Worm (Caenorhabditis elegans) whole organism, L4 larva: ENCODE data around the gene dph-3.

Source experiments
- F49E8.2 ChIP-seq: sonication (generic microtip); optimal IDR thresholded peaks from 2 replicates; lab custom pipeline; 2016; ENCODE audit warnings: missing compliant biosample characterization, mild to moderate bottlenecking, missing genetic modification characterization, borderline replicate concordance
- T20F7.1 ChIP-seq: fragments of 200-800 bp; sonication (Bioruptor generic); optimal IDR thresholded peaks from 2 replicates; lab custom pipeline; 2018; ENCODE audit warnings: mild to moderate bottlenecking, missing genetic modification characterization, missing compliant biosample characterization
- Y105C5A.15 ChIP-seq: fragments of 200-800 bp; sonication (Bioruptor generic); IDR thresholded peaks from 2 replicates; pipeline ENCODE4 v1.3.6; 2022; ENCODE audit warnings: missing genetic modification characterization, missing compliant biosample characterization
- Y48G9A.11 ChIP-seq: fragments of 200-800 bp; sonication (Bioruptor generic); IDR thresholded peaks from 2 replicates; pipeline ENCODE4 v1.3.6; 2022; ENCODE audit warnings: missing genetic modification reagents, missing genetic modification characterization, missing compliant biosample characterization
- Y75B8A.6 ChIP-seq: fragments of 200-800 bp; sonication (Bioruptor generic); IDR thresholded peaks from 2 replicates; pipeline ENCODE4 v1.3.6; 2022; ENCODE audit warnings: missing genetic modification reagents, missing genetic modification characterization, missing compliant biosample characterization
- aha-1 ChIP-seq: fragments of 150-350 bp; peaks from one replicate; lab custom pipeline; 2014; ENCODE audit warnings: missing biosample characterization, missing genetic modification characterization
- arid-1 ChIP-seq: fragments of 200-800 bp; sonication (Bioruptor generic); conservative IDR thresholded peaks from 2 replicates; pipeline ENCODE4 v1.3.6; 2022; ENCODE audit warnings: missing genetic modification reagents, missing genetic modification characterization, missing compliant biosample characterization
- ceh-20 ChIP-seq: fragments of 200-800 bp; sonication (Bioruptor generic); IDR thresholded peaks from 2 replicates; pipeline ENCODE4 v1.3.6; 2022; ENCODE audit warnings: missing genetic modification reagents, missing genetic modification characterization, missing compliant biosample characterization
- ceh-32 ChIP-seq: sonication (generic microtip); optimal IDR thresholded peaks from 2 replicates; lab custom pipeline; 2016; ENCODE audit warnings: mild to moderate bottlenecking, missing genetic modification characterization, missing compliant biosample characterization; ENCODE audit not compliant: poor library complexity
- ceh-44 ChIP-seq: fragments of 200-800 bp; sonication (Bioruptor generic); IDR thresholded peaks from 2 replicates; pipeline ENCODE4 v1.3.6; 2022; ENCODE audit warnings: missing genetic modification reagents, missing genetic modification characterization, missing compliant biosample characterization
- ceh-62 ChIP-seq: sonication (generic microtip); optimal IDR thresholded peaks from 2 replicates; lab custom pipeline; 2017; ENCODE audit warnings: missing biosample characterization, missing genetic modification characterization
- cey-2 ChIP-seq: sonication (generic microtip); optimal IDR thresholded peaks from 3 replicates; lab custom pipeline; 2017; ENCODE audit warnings: missing genetic modification characterization, mild to moderate bottlenecking, missing compliant biosample characterization, antibody characterized with exemption, borderline replicate concordance; ENCODE audit not compliant: insufficient read depth
- ctbp-1 ChIP-seq: fragments of 200-800 bp; sonication (Bioruptor generic); IDR thresholded peaks from 2 replicates; pipeline ENCODE4 v1.3.6; 2022; ENCODE audit warnings: missing genetic modification reagents, missing genetic modification characterization, missing compliant biosample characterization
- daf-12 ChIP-seq: fragments of 150-350 bp; optimal IDR thresholded peaks from 2 replicates; lab custom pipeline; 2014; ENCODE audit warnings: missing biosample characterization, missing genetic modification reagents, missing genetic modification characterization
- daf-16 ChIP-seq, 3 experiments: sonication (generic microtip); optimal IDR thresholded peaks; 2 replicates each; lab custom pipeline; 2016 to 2017; ENCODE audit warnings: missing genetic modification characterization in 3 of 3, missing genetic modification reagents in 3 of 3, mild to moderate bottlenecking in 2 of 3, missing compliant biosample characterization in 2 of 3, missing biosample characterization in 1 of 3, moderate library complexity in 1 of 3
- daf-8 ChIP-seq: fragments of 200-800 bp; sonication (Bioruptor generic); IDR thresholded peaks from 2 replicates; pipeline ENCODE4 v1.3.6; 2022; ENCODE audit warnings: missing genetic modification characterization, missing compliant biosample characterization
- dmd-6 ChIP-seq: fragments of 200-800 bp; sonication (Bioruptor generic); IDR thresholded peaks from 2 replicates; pipeline ENCODE4 v1.3.6; 2022; ENCODE audit warnings: missing genetic modification reagents, missing genetic modification characterization, missing compliant biosample characterization
- dmd-9 ChIP-seq: fragments of 200-800 bp; sonication (Bioruptor generic); IDR thresholded peaks from 2 replicates; pipeline ENCODE4 v1.3.6; 2022; ENCODE audit warnings: missing genetic modification reagents, missing genetic modification characterization, missing compliant biosample characterization
- duxl-1 ChIP-seq: sonication (generic microtip); optimal IDR thresholded peaks from 2 replicates; lab custom pipeline; 2016; ENCODE audit warnings: mild to moderate bottlenecking, missing genetic modification characterization, moderate library complexity, missing compliant biosample characterization; ENCODE audit not compliant: poor library complexity
- egl-43 ChIP-seq: fragments of 200-800 bp; sonication (Bioruptor generic); IDR thresholded peaks from 2 replicates; pipeline ENCODE4 v1.3.6; 2022; ENCODE audit warnings: missing genetic modification reagents, missing genetic modification characterization, missing compliant biosample characterization
- hif-1 ChIP-seq, 2 experiments: sonication (generic microtip); optimal IDR thresholded peaks; 2 replicates each; lab custom pipeline; 2016 to 2017; ENCODE audit warnings: missing compliant biosample characterization in 2 of 2, missing genetic modification characterization in 2 of 2, missing genetic modification reagents in 2 of 2, missing genotype in 2 of 2, mild to moderate bottlenecking in 1 of 2
- hlh-30 ChIP-seq: sonication (generic microtip); optimal IDR thresholded peaks from 2 replicates; lab custom pipeline; 2017; ENCODE audit warnings: antibody characterized with exemption, mild to moderate bottlenecking, missing genetic modification characterization, missing compliant biosample characterization; ENCODE audit not compliant: insufficient read depth
- hmg-1.1 ChIP-seq: fragments of 200-800 bp; sonication (Bioruptor generic); IDR thresholded peaks from 2 replicates; pipeline ENCODE4 v1.3.6; 2022; ENCODE audit warnings: missing genetic modification reagents, missing genetic modification characterization, missing compliant biosample characterization
- lim-7 ChIP-seq: fragments of 200-800 bp; sonication (Bioruptor generic); IDR thresholded peaks from 2 replicates; pipeline ENCODE4 v1.3.6; 2022; ENCODE audit warnings: missing genetic modification characterization, missing compliant biosample characterization
- lin-1 ChIP-seq: fragments of 200-800 bp; sonication (Bioruptor generic); IDR thresholded peaks from 2 replicates; pipeline ENCODE4 v1.3.6; 2022; ENCODE audit warnings: missing genetic modification reagents, missing genetic modification characterization, missing compliant biosample characterization
- lin-15B ChIP-seq: fragments of 150-350 bp; sonication (generic microtip); optimal IDR thresholded peaks from 3 replicates; lab custom pipeline; 2014; ENCODE audit warnings: missing biosample characterization, missing genetic modification characterization
- lsy-2 ChIP-seq, 2 experiments: fragments of 150-350 bp in 1 of 2; sonication (generic microtip) in 1 of 2; optimal IDR thresholded peaks; 2 replicates each; lab custom pipeline; 2014 to 2017; ENCODE audit warnings: missing biosample characterization in 2 of 2, missing genetic modification characterization in 2 of 2
- madf-9 ChIP-seq: fragments of 200-800 bp; sonication (Bioruptor generic); conservative IDR thresholded peaks from 2 replicates; pipeline ENCODE4 v1.3.6; 2022; ENCODE audit warnings: missing genetic modification reagents, missing genetic modification characterization, missing compliant biosample characterization
- mep-1 ChIP-seq: fragments of 150-350 bp; sonication (generic microtip); optimal IDR thresholded peaks from 3 replicates; lab custom pipeline; 2014; ENCODE audit warnings: missing biosample characterization, missing genetic modification characterization
- mxl-2 ChIP-seq: fragments of 200-800 bp; sonication (Bioruptor generic); conservative IDR thresholded peaks from 2 replicates; pipeline ENCODE4 v1.3.6; 2022; ENCODE audit warnings: missing genetic modification reagents, missing genetic modification characterization, missing compliant biosample characterization
- mxl-3 ChIP-seq: fragments of 200-800 bp; sonication (Bioruptor generic); optimal IDR thresholded peaks from 2 replicates; lab custom pipeline; 2018; ENCODE audit warnings: mild to moderate bottlenecking, missing genetic modification characterization, missing compliant biosample characterization
- nhr-10 ChIP-seq: fragments of 150-350 bp; optimal IDR thresholded peaks from 2 replicates; lab custom pipeline; 2014; ENCODE audit warnings: missing biosample characterization, missing genetic modification characterization
- nhr-11 ChIP-seq: fragments of 150-350 bp; optimal IDR thresholded peaks from 2 replicates; lab custom pipeline; 2014; ENCODE audit warnings: missing biosample characterization, missing genetic modification characterization
- nhr-111 ChIP-seq: fragments of 200-800 bp; sonication (Bioruptor generic); optimal IDR thresholded peaks from 2 replicates; lab custom pipeline; 2018; ENCODE audit warnings: mild to moderate bottlenecking, missing genetic modification characterization, missing compliant biosample characterization
- nhr-28 ChIP-seq: fragments of 150-350 bp; optimal IDR thresholded peaks from 2 replicates; lab custom pipeline; 2014; ENCODE audit warnings: missing biosample characterization, missing genetic modification characterization
- nhr-41 ChIP-seq: fragments of 200-800 bp; sonication (Bioruptor generic); IDR thresholded peaks from 2 replicates; pipeline ENCODE4 v1.3.6; 2022; ENCODE audit warnings: missing genetic modification reagents, missing genetic modification characterization, missing compliant biosample characterization
- nhr-76 ChIP-seq: fragments of 150-350 bp; optimal IDR thresholded peaks from 2 replicates; lab custom pipeline; 2014; ENCODE audit warnings: missing biosample characterization, missing genetic modification characterization
- php-3 ChIP-seq: fragments of 200-800 bp; sonication (Bioruptor generic); IDR thresholded peaks from 2 replicates; pipeline ENCODE4 v1.3.6; 2022; ENCODE audit warnings: missing genetic modification reagents, missing genetic modification characterization, missing compliant biosample characterization
- pqm-1 ChIP-seq: sonication (generic microtip); optimal IDR thresholded peaks from 2 replicates; lab custom pipeline; 2017; ENCODE audit warnings: missing biosample characterization, missing genetic modification characterization
- snpc-1.2 ChIP-seq: fragments of 200-800 bp; sonication (Bioruptor generic); IDR thresholded peaks from 2 replicates; pipeline ENCODE4 v1.3.6; 2022; ENCODE audit warnings: missing genetic modification reagents, missing genetic modification characterization, missing compliant biosample characterization
- spr-3 ChIP-seq: fragments of 200-800 bp; sonication (Bioruptor generic); optimal IDR thresholded peaks from 2 replicates; lab custom pipeline; 2018; ENCODE audit warnings: mild to moderate bottlenecking, missing genetic modification characterization, missing compliant biosample characterization
- tag-97 ChIP-seq: fragments of 200-800 bp; sonication (Bioruptor generic); IDR thresholded peaks from 2 replicates; pipeline ENCODE4 v1.3.6; 2022; ENCODE audit warnings: missing genetic modification characterization, missing compliant biosample characterization
- unc-130 ChIP-seq: sonication (generic microtip); optimal IDR thresholded peaks from 2 replicates; lab custom pipeline; 2016; ENCODE audit warnings: missing genetic modification reagents, missing genetic modification characterization, missing compliant biosample characterization
- unc-62 ChIP-seq, 3 experiments: fragments of 150-350 bp in 1 of 3; sonication (generic microtip); optimal IDR thresholded peaks in 2 of 3; peaks in 1 of 3; 1 replicate in 1 of 3; 2 replicates in 2 of 3; lab custom pipeline; 2014 to 2017; ENCODE audit warnings: missing biosample characterization in 3 of 3, missing genetic modification characterization in 3 of 3, missing genetic modification reagents in 3 of 3, missing genotype in 1 of 3
- zfp-3 ChIP-seq: fragments of 200-800 bp; sonication (Bioruptor generic); conservative IDR thresholded peaks from 2 replicates; pipeline ENCODE4 v1.3.6; 2022; ENCODE audit warnings: missing genetic modification reagents, missing genetic modification characterization, missing compliant biosample characterization
- ztf-11 ChIP-seq: fragments of 150-350 bp; optimal IDR thresholded peaks from 2 replicates; lab custom pipeline; 2014; ENCODE audit warnings: missing biosample characterization, missing genetic modification characterization

Gene dph-3

DNA sequence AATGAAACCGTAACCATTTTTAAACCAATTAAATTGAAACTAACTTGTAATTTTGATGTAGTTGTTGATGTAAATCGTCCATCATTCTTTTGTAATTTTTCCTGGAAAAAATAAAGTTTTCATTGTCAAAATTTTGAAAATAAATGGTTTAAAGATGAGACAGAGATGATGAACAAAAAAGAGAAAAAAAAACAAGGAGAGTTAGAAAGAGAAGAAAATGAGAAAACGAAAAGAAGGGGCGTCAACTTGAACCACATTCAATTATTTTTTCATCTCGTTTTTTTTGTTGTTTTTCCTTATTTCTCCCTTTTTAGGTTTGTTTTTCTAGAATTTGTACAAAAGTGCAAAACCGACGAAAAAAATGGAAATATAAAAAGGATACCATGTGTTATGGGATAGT is 31.4 kb upstream of the dph-3 start, which contains the start of gene nhr-34:
Gene nhr-34 (minus strand): TSS at position 101 of the 400 bp plus-strand sequence.
- no peak for TF ChIP-seq spr-3 (GFP tag; lab: Kevin White, UChicago)
- TF ChIP-seq unc-62 (GFP tag; optimal IDR thresholded peaks at IDR 0.05 in 1 of 2; lab: Kevin White, UChicago): no peak
- no peak for TF ChIP-seq unc-62 (tag; optimal IDR thresholded peaks at IDR 0.05; lab: Kevin White, UChicago)
- no peak for TF ChIP-seq daf-16 (GFP tag; optimal IDR thresholded peaks at IDR 0.05; lab: Kevin White, UChicago)
- no peak for TF ChIP-seq daf-16 (tag; optimal IDR thresholded peaks at IDR 0.05; lab: Kevin White, UChicago)
- no peak for TF ChIP-seq nhr-41
- peak; percentile 33 for TF ChIP-seq T20F7.1 (GFP tag; lab: Kevin White, UChicago)
- TF ChIP-seq daf-12 (tag; lab: Kevin White, UChicago): no peak
- TF ChIP-seq F49E8.2: no peak
- no peak for TF ChIP-seq nhr-111 (GFP tag; lab: Kevin White, UChicago)
- no peak for TF ChIP-seq cey-2 (tag; lab: Kevin White, UChicago)

DNA sequence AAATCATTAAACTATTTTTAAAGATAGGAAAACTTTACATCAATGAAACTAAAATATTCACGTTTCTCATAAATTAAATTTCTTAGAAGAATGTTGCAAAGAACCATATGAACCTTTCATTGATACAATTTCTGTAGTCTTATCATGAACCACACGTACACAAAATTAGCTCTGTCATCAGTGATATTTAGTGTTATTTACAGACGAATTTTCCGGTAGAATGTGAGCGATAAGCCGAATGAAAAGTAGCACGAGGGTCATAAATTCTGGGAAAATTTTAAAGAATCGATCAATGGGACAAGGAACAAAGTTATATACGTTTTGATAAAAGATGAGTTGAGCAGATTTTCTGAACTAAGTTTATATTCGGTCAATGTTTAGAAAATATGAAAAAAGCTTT is 30.4 kb upstream of the dph-3 start:
- TF ChIP-seq Y105C5A.15: no peak
- no peak for TF ChIP-seq cey-2 (tag; lab: Kevin White, UChicago)
- 0 out of 2 replicates have a peak, but pooled peaks have one; percentile 47 for TF ChIP-seq lin-1 (GFP tag; lab: Robert Waterston, UW)
- TF ChIP-seq nhr-28 (tag; lab: Kevin White, UChicago): peak; percentile 95
- TF ChIP-seq spr-3 (GFP tag; lab: Kevin White, UChicago): no peak
- TF ChIP-seq ztf-11: no peak
- peak; percentile 45 for TF ChIP-seq mep-1 (tag; lab: Kevin White, UChicago)
- TF ChIP-seq Y48G9A.11: no peak
- TF ChIP-seq daf-16 (GFP tag; optimal IDR thresholded peaks at IDR 0.05; lab: Kevin White, UChicago): no peak
- TF ChIP-seq daf-16 (tag; optimal IDR thresholded peaks at IDR 0.05; lab: Kevin White, UChicago): peak; percentile 98
- TF ChIP-seq hmg-1.1 (GFP tag; lab: Robert Waterston, UW): no peak
- TF ChIP-seq nhr-11 (tag; lab: Kevin White, UChicago): no peak
- TF ChIP-seq lsy-2 (tag; optimal IDR thresholded peaks at IDR 0.05; lab: Kevin White, UChicago): no peak
- TF ChIP-seq unc-130 (GFP tag; lab: Kevin White, UChicago): no peak
- TF ChIP-seq nhr-10 (tag; lab: Kevin White, UChicago): peak; percentile 81
- TF ChIP-seq ceh-62 (tag; lab: Kevin White, UChicago): no peak
- TF ChIP-seq arid-1 (GFP tag; lab: Robert Waterston, UW): no peak
- TF ChIP-seq hlh-30 (tag; lab: Kevin White, UChicago): peak; percentile 58
- TF ChIP-seq php-3: peak; percentile 85
- no peak for TF ChIP-seq Y75B8A.6 (GFP tag; lab: Robert Waterston, UW)
- TF ChIP-seq dmd-6 (GFP tag; lab: Robert Waterston, UW): peak; percentile 89
- TF ChIP-seq lin-15B (tag; lab: Kevin White, UChicago): no peak
- TF ChIP-seq lim-7 (GFP tag; lab: Robert Waterston, UW): no peak
- no peak for TF ChIP-seq madf-9 (GFP tag; lab: Robert Waterston, UW)
- TF ChIP-seq unc-62 (GFP tag; optimal IDR thresholded peaks at IDR 0.05 in 1 of 2; lab: Kevin White, UChicago): no peak
- TF ChIP-seq unc-62 (tag; optimal IDR thresholded peaks at IDR 0.05; lab: Kevin White, UChicago): no peak
- no peak for TF ChIP-seq zfp-3 (GFP tag; lab: Robert Waterston, UW)
- peak in 1 of 2 experiments; percentile 35 for TF ChIP-seq hif-1 (tag; optimal IDR thresholded peaks at IDR 0.05; lab: Kevin White, UChicago)
- TF ChIP-seq ctbp-1 (GFP tag; lab: Robert Waterston, UW): no peak
- no peak for TF ChIP-seq duxl-1 (tag; lab: Kevin White, UChicago)
- no peak for TF ChIP-seq egl-43 (GFP tag; lab: Robert Waterston, UW)
- TF ChIP-seq mxl-2 (GFP tag; lab: Robert Waterston, UW): no peak
- no peak for TF ChIP-seq aha-1 (tag; lab: Kevin White, UChicago)
- TF ChIP-seq pqm-1 (tag; lab: Kevin White, UChicago): peak; percentile 47
- TF ChIP-seq mxl-3 (GFP tag; lab: Kevin White, UChicago): peak; percentile 7
- TF ChIP-seq daf-8 (GFP tag; lab: Robert Waterston, UW): no peak
- no peak for TF ChIP-seq snpc-1.2 (GFP tag; lab: Robert Waterston, UW)
- no peak for TF ChIP-seq dmd-9 (GFP tag; lab: Robert Waterston, UW)
- TF ChIP-seq ceh-20 (GFP tag; lab: Robert Waterston, UW): no peak
- TF ChIP-seq tag-97 (GFP tag; lab: Robert Waterston, UW): no peak
- TF ChIP-seq ceh-44 (GFP tag; lab: Robert Waterston, UW): no peak
- no peak for TF ChIP-seq nhr-111 (GFP tag; lab: Kevin White, UChicago)
- TF ChIP-seq nhr-76: no peak
- no peak for TF ChIP-seq ceh-32 (tag; lab: Kevin White, UChicago)
